In the genomic region with DNA sequence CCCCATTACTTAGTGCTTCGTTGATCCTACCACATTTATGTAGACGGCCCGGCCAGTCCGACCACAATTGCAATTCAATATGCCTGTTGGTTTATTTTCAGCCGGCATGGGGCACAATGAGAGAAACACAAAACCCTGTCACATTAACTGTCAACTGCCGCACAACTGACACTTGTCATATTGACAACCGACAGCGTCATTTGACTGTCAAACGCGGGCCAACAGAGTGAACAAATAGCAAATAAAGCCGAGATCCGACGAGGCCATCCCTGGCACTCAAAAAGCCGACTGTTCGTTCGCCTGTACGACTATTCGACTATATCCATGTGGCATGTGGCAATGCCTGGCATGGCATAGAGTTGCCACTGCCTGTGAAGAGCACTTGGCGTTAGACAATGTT, we compare ENCODE assay signal across 2 fruit fly cellular contexts.
TF ChIP-seq lines count a peak whose summit lies in the region.

No protein-coding gene starts in this region.

- no peak for TF ChIP-seq CTCF in whole organism, embryonic (GFP tag; optimal IDR thresholded peaks at IDR 0.05; lab: Kevin White, UChicago)

TF ChIP-seq in whole organism, embryonic, 481 proteins besides CTCF, POLR2A, EP300 and RAD21 (continues in another document):
- TF ChIP-seq sna (GFP tag; IDR thresholded peaks at IDR 0.05; lab: Robert Waterston, UW; ENCODE audit: partially characterized antibody) = no peak
- no peak for TF ChIP-seq CG11696 (GFP tag; IDR thresholded peaks at IDR 0.05; lab: Robert Waterston, UW)
- 0 out of 3 replicates have a peak, but pooled peaks have one; percentile 20 for TF ChIP-seq CG14050 (GFP tag; IDR thresholded peaks at IDR 0.05; lab: Robert Waterston, UW)
- TF ChIP-seq CG10366 (GFP tag; IDR thresholded peaks at IDR 0.05; lab: Robert Waterston, UW) = no peak
- no peak for TF ChIP-seq CG2875 (GFP tag; optimal IDR thresholded peaks at IDR 0.05; lab: Kevin White, UChicago)
- no peak for TF ChIP-seq dan (GFP tag; IDR thresholded peaks at IDR 0.05; lab: Robert Waterston, UW)
- TF ChIP-seq BEAF-32 (GFP tag; optimal IDR thresholded peaks at IDR 0.05; lab: Kevin White, UChicago) = no peak
- no peak for TF ChIP-seq CG2120 (GFP tag; optimal IDR thresholded peaks at IDR 0.05; lab: Kevin White, UChicago)
- TF ChIP-seq bbx (GFP tag; IDR thresholded peaks at IDR 0.05; lab: Robert Waterston, UW; ENCODE audit: partially characterized antibody) = no peak
- TF ChIP-seq CG32767 (GFP tag; IDR thresholded peaks at IDR 0.05; lab: Robert Waterston, UW) = 0 out of 2 replicates have a peak, but pooled peaks have one; percentile 24
- no peak for TF ChIP-seq Hmx (GFP tag; optimal IDR thresholded peaks at IDR 0.05; lab: Kevin White, UChicago)
- TF ChIP-seq tgo (GFP tag; IDR thresholded peaks at IDR 0.05; lab: Robert Waterston, UW) = no peak
- no peak for TF ChIP-seq eyg (GFP tag; optimal IDR thresholded peaks at IDR 0.05; lab: Kevin White, UChicago)
- TF ChIP-seq CG8388 (GFP tag; optimal IDR thresholded peaks at IDR 0.05; lab: Kevin White, UChicago) = no peak
- no peak for TF ChIP-seq Bgb (GFP tag; IDR thresholded peaks at IDR 0.05; lab: Robert Waterston, UW; ENCODE audit: partially characterized antibody)
- TF ChIP-seq phol (tag; optimal IDR thresholded peaks at IDR 0.05; lab: Kevin White, UChicago) = no peak
- TF ChIP-seq zf30C (GFP tag; optimal IDR thresholded peaks at IDR 0.05; lab: Kevin White, UChicago) = no peak
- TF ChIP-seq CG8089 (GFP tag; optimal IDR thresholded peaks at IDR 0.05; lab: Kevin White, UChicago) = no peak
- TF ChIP-seq mirr (GFP tag; optimal IDR thresholded peaks at IDR 0.05; lab: Kevin White, UChicago) = peak; percentile 22
- TF ChIP-seq maf-S (GFP tag; optimal IDR thresholded peaks at IDR 0.05; lab: Kevin White, UChicago) = no peak
- no peak for TF ChIP-seq D19B (GFP tag; optimal IDR thresholded peaks at IDR 0.05; lab: Kevin White, UChicago)
- TF ChIP-seq scrt (GFP tag; optimal IDR thresholded peaks at IDR 0.05; lab: Kevin White, UChicago) = no peak
- no peak for TF ChIP-seq CG14710 (tag; optimal IDR thresholded peaks at IDR 0.05; lab: Kevin White, UChicago)
- 0 out of 2 replicates have a peak, but pooled peaks have one; percentile 33 for TF ChIP-seq chm (GFP tag; IDR thresholded peaks at IDR 0.05; lab: Robert Waterston, UW)
- peak; percentile 18 for TF ChIP-seq Deaf1 (tag; optimal IDR thresholded peaks at IDR 0.05; lab: Kevin White, UChicago)
- no peak for TF ChIP-seq Lhr (GFP tag; optimal IDR thresholded peaks at IDR 0.05; lab: Kevin White, UChicago)
- no peak for TF ChIP-seq pan (optimal IDR thresholded peaks at IDR 0.05; lab: Kevin White, UChicago)
- TF ChIP-seq pan (GFP tag; optimal IDR thresholded peaks at IDR 0.05 in 1 of 2, IDR thresholded peaks at IDR 0.05 in 1 of 2) = peak in 1 of 2 experiments; percentile 31
- TF ChIP-seq dysf (GFP tag; IDR thresholded peaks at IDR 0.05; lab: Robert Waterston, UW) = no peak
- TF ChIP-seq Ets65A (GFP tag; lab: Kevin White, UChicago) = peak; percentile 4
- peak; percentile 18 for TF ChIP-seq CG12071 (GFP tag; optimal IDR thresholded peaks at IDR 0.05; lab: Kevin White, UChicago)
- no peak for TF ChIP-seq gcm (GFP tag; optimal IDR thresholded peaks at IDR 0.05; lab: Kevin White, UChicago)
- TF ChIP-seq CG17568 (GFP tag; optimal IDR thresholded peaks at IDR 0.05; lab: Kevin White, UChicago) = no peak
- TF ChIP-seq dmrt99B (tag; optimal IDR thresholded peaks at IDR 0.05; lab: Kevin White, UChicago) = no peak
- no peak for TF ChIP-seq bigmax (GFP tag; optimal IDR thresholded peaks at IDR 0.05; lab: Kevin White, UChicago)
- no peak for TF ChIP-seq CG8765 (GFP tag; IDR thresholded peaks at IDR 0.05; lab: Robert Waterston, UW)
- TF ChIP-seq CG5953 (GFP tag; IDR thresholded peaks at IDR 0.05; lab: Robert Waterston, UW) = 0 out of 2 replicates have a peak, but pooled peaks have one; percentile 4
- no peak for TF ChIP-seq NFAT (GFP tag; IDR thresholded peaks at IDR 0.05; lab: Robert Waterston, UW)
- TF ChIP-seq wek (GFP tag; optimal IDR thresholded peaks at IDR 0.05; lab: Kevin White, UChicago) = peak; percentile 52
- no peak for TF ChIP-seq CG17361 (GFP tag; IDR thresholded peaks at IDR 0.05; lab: Robert Waterston, UW)
- TF ChIP-seq CG12299 (tag; optimal IDR thresholded peaks at IDR 0.05; lab: Kevin White, UChicago) = no peak
- TF ChIP-seq CG8281 (tag; optimal IDR thresholded peaks at IDR 0.05; lab: Kevin White, UChicago) = peak; percentile 68
- TF ChIP-seq Ptx1 (GFP tag; IDR thresholded peaks at IDR 0.05; lab: Robert Waterston, UW) = no peak
- no peak for TF ChIP-seq CG15696 (tag; optimal IDR thresholded peaks at IDR 0.05; lab: Kevin White, UChicago)

TF ChIP-seq in whole organism, prepupa, 60 proteins besides CTCF, POLR2A, EP300 and RAD21:
- no peak for TF ChIP-seq CG11294 (GFP tag; IDR thresholded peaks at IDR 0.05; lab: Robert Waterston, UW)
- TF ChIP-seq topi (GFP tag; optimal IDR thresholded peaks at IDR 0.05; lab: Kevin White, UChicago) = no peak
- TF ChIP-seq eg (GFP tag; IDR thresholded peaks at IDR 0.05; lab: Robert Waterston, UW) = peak; percentile 32; the same call in 1 of the 3 replicates
- TF ChIP-seq Ets96B (tag; optimal IDR thresholded peaks at IDR 0.05; lab: Kevin White, UChicago) = no peak
- no peak for TF ChIP-seq Gug (GFP tag; IDR thresholded peaks at IDR 0.05; lab: Robert Waterston, UW)
- no peak for TF ChIP-seq spab (GFP tag; optimal IDR thresholded peaks at IDR 0.05; lab: Kevin White, UChicago)
- peak; percentile 37 for TF ChIP-seq dsx (GFP tag; optimal IDR thresholded peaks at IDR 0.05; lab: Kevin White, UChicago; ENCODE audit: poor library complexity, severe bottlenecking)
- TF ChIP-seq Lpt (GFP tag; optimal IDR thresholded peaks at IDR 0.05; lab: Kevin White, UChicago) = no peak
- no peak for TF ChIP-seq CG6854 (GFP tag; optimal IDR thresholded peaks at IDR 0.05; lab: Kevin White, UChicago)
- TF ChIP-seq Sox102F (GFP tag; optimal IDR thresholded peaks at IDR 0.05; lab: Kevin White, UChicago) = no peak
- TF ChIP-seq lz (GFP tag; optimal IDR thresholded peaks at IDR 0.05; lab: Kevin White, UChicago) = no peak
- TF ChIP-seq CG11902 (GFP tag; optimal IDR thresholded peaks at IDR 0.05; lab: Kevin White, UChicago) = no peak
- TF ChIP-seq CG3032 (tag; optimal IDR thresholded peaks at IDR 0.05; lab: Kevin White, UChicago) = no peak
- TF ChIP-seq CG6163 (GFP tag; IDR thresholded peaks at IDR 0.05; lab: Robert Waterston, UW) = no peak
- TF ChIP-seq achi (GFP tag; optimal IDR thresholded peaks at IDR 0.05; lab: Kevin White, UChicago) = no peak
- TF ChIP-seq acj6 (GFP tag; optimal IDR thresholded peaks at IDR 0.05; lab: Kevin White, UChicago) = no peak
- no peak for TF ChIP-seq dac (GFP tag; optimal IDR thresholded peaks at IDR 0.05; lab: Kevin White, UChicago)
